Fruit fly (Drosophila melanogaster): ENCODE data around the gene Cand1.
A peak's percentile ranks its signal among the peaks of the same experiment; 100 is the strongest.

Gene Cand1

dm6 chr2L:10339212-10339721, 23.2 kb downstream of the Cand1 start, which contains the start of gene SamDC:
TSS of gene SamDC (plus strand) at chr2L:10339457.
- TF ChIP-seq Dif (GFP tag; optimal IDR thresholded peaks at IDR 0.05; ENCODE audit: partially characterized antibody) (no peak), Jra (GFP tag; optimal IDR thresholded peaks at IDR 0.05) (no peak), ey (GFP tag; optimal IDR thresholded peaks at IDR 0.05) (no peak), Rel (GFP tag; optimal IDR thresholded peaks at IDR 0.05) (no peak), Rel (tag; optimal IDR thresholded peaks at IDR 0.05) (peak; percentile 19), h (GFP tag; optimal IDR thresholded peaks at IDR 0.05) (peak; percentile 46), Dfd (GFP tag; optimal IDR thresholded peaks at IDR 0.05) (no peak), sv (GFP tag; optimal IDR thresholded peaks at IDR 0.05) (peak; percentile 4), OdsH (GFP tag; optimal IDR thresholded peaks at IDR 0.05) (peak; percentile 24), fru (GFP tag; optimal IDR thresholded peaks at IDR 0.05) (no peak), CG32264 (GFP tag; optimal IDR thresholded peaks at IDR 0.05) (no peak), GATAd (GFP tag; optimal IDR thresholded peaks at IDR 0.05) (no peak), Abd-B (GFP tag; optimal IDR thresholded peaks at IDR 0.05) (no peak), pan (optimal IDR thresholded peaks at IDR 0.05) (no peak), dsf (GFP tag; optimal IDR thresholded peaks at IDR 0.05; ENCODE audit: borderline replicate concordance) (no peak), jim (GFP tag; optimal IDR thresholded peaks at IDR 0.05) (no peak), Hnf4 (GFP tag; optimal IDR thresholded peaks at IDR 0.05) (peak; percentile 28), Hr83 (GFP tag; optimal IDR thresholded peaks at IDR 0.05; ENCODE audit: poor library complexity, severe bottlenecking) (peak; percentile 71), Vsx2 (GFP tag; optimal IDR thresholded peaks at IDR 0.05; ENCODE audit: partially characterized antibody) (no peak), psq (GFP tag; optimal IDR thresholded peaks at IDR 0.05) (no peak), CG9705 (GFP tag; optimal IDR thresholded peaks at IDR 0.05) (no peak), lola (GFP tag; optimal IDR thresholded peaks at IDR 0.05) (no peak), rgr (GFP tag; optimal IDR thresholded peaks at IDR 0.05) (peak; percentile 48), tai (GFP tag; optimal IDR thresholded peaks at IDR 0.05) (no peak), HLH106 (tag; optimal IDR thresholded peaks at IDR 0.05) (peak; percentile 20), Myc (optimal IDR thresholded peaks at IDR 0.05) (no peak), Mio (GFP tag; optimal IDR thresholded peaks at IDR 0.05) (no peak), woc (GFP tag; optimal IDR thresholded peaks at IDR 0.05) (peak; percentile 76), br (GFP tag; optimal IDR thresholded peaks at IDR 0.05) (no peak), usp (GFP tag; optimal IDR thresholded peaks at IDR 0.05) (no peak), foxo (GFP tag; optimal IDR thresholded peaks at IDR 0.05) (peak in 1 of 2 experiments; percentile 57), Hr78 (GFP tag; optimal IDR thresholded peaks at IDR 0.05) (peak; percentile 78), dl (GFP tag; optimal IDR thresholded peaks at IDR 0.05; ENCODE audit: insufficient read depth in 1 of 2, partially characterized antibody in 2 of 2) (no peak), dmrt93B (GFP tag; optimal IDR thresholded peaks at IDR 0.05) (no peak), CrebA (GFP tag; optimal IDR thresholded peaks at IDR 0.05; ENCODE audit: borderline replicate concordance) (no peak), N (GFP tag; optimal IDR thresholded peaks at IDR 0.05) (peak; percentile 97), brk (GFP tag; optimal IDR thresholded peaks at IDR 0.05) (no peak), Sp1 (GFP tag; optimal IDR thresholded peaks at IDR 0.05) (peak; percentile 19), sage (GFP tag; optimal IDR thresholded peaks at IDR 0.05) (peak; percentile 30)

DNA sequence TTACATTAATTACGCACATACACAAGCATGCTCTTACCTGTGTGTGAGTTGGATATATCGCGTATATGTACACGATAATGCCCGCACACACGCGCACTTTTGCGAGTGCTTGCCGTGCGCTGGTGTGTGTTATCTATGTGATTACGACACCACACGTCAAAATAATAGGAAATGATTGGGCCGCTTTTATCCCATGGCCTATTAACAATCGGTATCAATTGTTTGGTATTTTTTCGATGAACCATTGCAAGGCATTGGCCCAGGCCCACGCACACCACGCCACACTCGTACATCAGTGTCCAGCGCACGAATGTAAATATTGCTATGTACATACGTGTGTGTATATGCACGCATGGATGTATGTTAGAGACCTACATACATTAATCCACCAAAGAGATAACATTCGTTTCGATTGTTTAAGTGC, 27.6 kb downstream of the Cand1 start:
- peak; percentile 58 for TF ChIP-seq rgr (GFP tag; optimal IDR thresholded peaks at IDR 0.05)
- TF ChIP-seq psq (GFP tag; optimal IDR thresholded peaks at IDR 0.05): peak; percentile 29
- TF ChIP-seq Abd-B (GFP tag; optimal IDR thresholded peaks at IDR 0.05): no peak
- peak; percentile 55 for TF ChIP-seq woc (GFP tag; optimal IDR thresholded peaks at IDR 0.05)
- TF ChIP-seq CrebA (GFP tag; optimal IDR thresholded peaks at IDR 0.05; ENCODE audit: borderline replicate concordance): no peak
- peak; percentile 80 for TF ChIP-seq Rel (GFP tag; optimal IDR thresholded peaks at IDR 0.05)
- peak; percentile 58 for TF ChIP-seq Rel (tag; optimal IDR thresholded peaks at IDR 0.05)
- TF ChIP-seq ey (GFP tag; optimal IDR thresholded peaks at IDR 0.05): peak; percentile 58
- peak; percentile 47 for TF ChIP-seq sage (GFP tag; optimal IDR thresholded peaks at IDR 0.05)
- peak; percentile 57 for TF ChIP-seq brk (GFP tag; optimal IDR thresholded peaks at IDR 0.05)
- peak; percentile 78 for TF ChIP-seq h (GFP tag; optimal IDR thresholded peaks at IDR 0.05)
- peak; percentile 72 for TF ChIP-seq N (GFP tag; optimal IDR thresholded peaks at IDR 0.05)
- TF ChIP-seq CG32264 (GFP tag; optimal IDR thresholded peaks at IDR 0.05): no peak
- no peak for TF ChIP-seq CG9705 (GFP tag; optimal IDR thresholded peaks at IDR 0.05)
- no peak for TF ChIP-seq dmrt93B (GFP tag; optimal IDR thresholded peaks at IDR 0.05)
- peak; percentile 33 for TF ChIP-seq HLH106 (tag; optimal IDR thresholded peaks at IDR 0.05)
- peak in 1 of 2 experiments; percentile 16 for TF ChIP-seq foxo (GFP tag; optimal IDR thresholded peaks at IDR 0.05)
- TF ChIP-seq Hnf4 (GFP tag; optimal IDR thresholded peaks at IDR 0.05): peak; percentile 57
- no peak for TF ChIP-seq Mio (GFP tag; optimal IDR thresholded peaks at IDR 0.05)
- TF ChIP-seq pan (optimal IDR thresholded peaks at IDR 0.05): no peak
- TF ChIP-seq br (GFP tag; optimal IDR thresholded peaks at IDR 0.05): peak; percentile 64
- peak; percentile 57 for TF ChIP-seq fru (GFP tag; optimal IDR thresholded peaks at IDR 0.05)
- TF ChIP-seq OdsH (GFP tag; optimal IDR thresholded peaks at IDR 0.05): peak; percentile 56
- TF ChIP-seq dl (GFP tag; optimal IDR thresholded peaks at IDR 0.05; ENCODE audit: insufficient read depth in 1 of 2, partially characterized antibody in 2 of 2): no peak
- no peak for TF ChIP-seq usp (GFP tag; optimal IDR thresholded peaks at IDR 0.05)
- peak; percentile 39 for TF ChIP-seq Jra (GFP tag; optimal IDR thresholded peaks at IDR 0.05)
- TF ChIP-seq Sp1 (GFP tag; optimal IDR thresholded peaks at IDR 0.05): peak; percentile 56
- peak; percentile 13 for TF ChIP-seq Hr83 (GFP tag; optimal IDR thresholded peaks at IDR 0.05; ENCODE audit: poor library complexity, severe bottlenecking)
- TF ChIP-seq dsf (GFP tag; optimal IDR thresholded peaks at IDR 0.05; ENCODE audit: borderline replicate concordance): no peak
- peak; percentile 11 for TF ChIP-seq sv (GFP tag; optimal IDR thresholded peaks at IDR 0.05)

All from whole organism, wandering third instar larva.